Fruit fly (Drosophila melanogaster): ENCODE data around the gene chp.

The chp gene

dm6 chr3R:31168968-31169367, 41.6 kb downstream of the chp start, which contains the start of gene stops (continued):
- TF ChIP-seq CG42726 (GFP tag; IDR thresholded peaks at IDR 0.05; ENCODE audit: partially characterized antibody), result no peak
- TF ChIP-seq btn (GFP tag; optimal IDR thresholded peaks at IDR 0.05), result no peak
- TF ChIP-seq Asciz (GFP tag; optimal IDR thresholded peaks at IDR 0.05), result peak; percentile 69
- peak; percentile 17 for TF ChIP-seq Bdp1 (GFP tag; optimal IDR thresholded peaks at IDR 0.05)
- no peak for TF ChIP-seq CG7745 (tag; optimal IDR thresholded peaks at IDR 0.05)
- peak; percentile 48 for TF ChIP-seq tio (GFP tag; optimal IDR thresholded peaks at IDR 0.05)
- TF ChIP-seq CG6813 (GFP tag; optimal IDR thresholded peaks at IDR 0.05), result no peak
- TF ChIP-seq Mrtf (GFP tag; IDR thresholded peaks at IDR 0.05), result no peak
- TF ChIP-seq CG2889 (GFP tag; IDR thresholded peaks at IDR 0.05), result 0 out of 3 replicates have a peak, but pooled peaks have one; percentile 7
- TF ChIP-seq kni (GFP tag; optimal IDR thresholded peaks at IDR 0.05), result no peak
- TF ChIP-seq CG32532 (GFP tag; IDR thresholded peaks at IDR 0.05), result 0 out of 2 replicates have a peak, but pooled peaks have one; percentile 30
- TF ChIP-seq CTCF (GFP tag; optimal IDR thresholded peaks at IDR 0.05), result peak; percentile 18
- peak; percentile 1 for TF ChIP-seq CG31388 (GFP tag; optimal IDR thresholded peaks at IDR 0.05)
- TF ChIP-seq CG6254 (GFP tag; optimal IDR thresholded peaks at IDR 0.05), result peak; percentile 50
- TF ChIP-seq sc (optimal IDR thresholded peaks at IDR 0.05), result no peak
- peak; percentile 64 for TF ChIP-seq sc (GFP tag; optimal IDR thresholded peaks at IDR 0.05)
- TF ChIP-seq dmrt99B (tag; optimal IDR thresholded peaks at IDR 0.05), result peak; percentile 7
- peak; percentile 66 for TF ChIP-seq MTF-1 (GFP tag; optimal IDR thresholded peaks at IDR 0.05; ENCODE audit: borderline replicate concordance)
- peak; percentile 55 for TF ChIP-seq CG10654 (GFP tag; optimal IDR thresholded peaks at IDR 0.05)
- peak; percentile 39 for TF ChIP-seq yki (optimal IDR thresholded peaks at IDR 0.05)
- peak; percentile 46 for TF ChIP-seq CG17385 (GFP tag; optimal IDR thresholded peaks at IDR 0.05)
- TF ChIP-seq Pdp1 (GFP tag; optimal IDR thresholded peaks at IDR 0.05), result peak in 1 of 2 experiments; percentile 18
- TF ChIP-seq Rfx (GFP tag; IDR thresholded peaks at IDR 0.05), result 0 out of 2 replicates have a peak, but pooled peaks have one; percentile 25
- no peak for TF ChIP-seq Spps (tag; optimal IDR thresholded peaks at IDR 0.05)
- no peak for TF ChIP-seq CG4617 (GFP tag; optimal IDR thresholded peaks at IDR 0.05; ENCODE audit: borderline replicate concordance)
- TF ChIP-seq CG11504 (tag; optimal IDR thresholded peaks at IDR 0.05), result peak; percentile 14
- no peak for TF ChIP-seq Hmx (GFP tag; optimal IDR thresholded peaks at IDR 0.05)
- no peak for TF ChIP-seq CG8388 (GFP tag; optimal IDR thresholded peaks at IDR 0.05)
- TF ChIP-seq CG17186 (GFP tag; optimal IDR thresholded peaks at IDR 0.05), result no peak
- no peak for TF ChIP-seq Hr3 (GFP tag; optimal IDR thresholded peaks at IDR 0.05)
- no peak for TF ChIP-seq Tbp (GFP tag; optimal IDR thresholded peaks at IDR 0.05)
- peak; percentile 36 for TF ChIP-seq CG1603 (tag; optimal IDR thresholded peaks at IDR 0.05)
- 0 out of 3 replicates have a peak, but pooled peaks have one; percentile 29 for TF ChIP-seq gce (GFP tag; IDR thresholded peaks at IDR 0.05)
- peak; percentile 74 for TF ChIP-seq chm (GFP tag; IDR thresholded peaks at IDR 0.05)
- TF ChIP-seq Atf3 (GFP tag; optimal IDR thresholded peaks at IDR 0.05), result no peak
- TF ChIP-seq org-1 (GFP tag; optimal IDR thresholded peaks at IDR 0.05), result no peak
- TF ChIP-seq cg (GFP tag; optimal IDR thresholded peaks at IDR 0.05), result no peak
- peak; percentile 24 for TF ChIP-seq Dip3 (GFP tag; optimal IDR thresholded peaks at IDR 0.05)
- no peak for TF ChIP-seq dysf (GFP tag; IDR thresholded peaks at IDR 0.05)
- TF ChIP-seq CG1529 (GFP tag; optimal IDR thresholded peaks at IDR 0.05), result peak; percentile 34
- TF ChIP-seq CG11695 (GFP tag; IDR thresholded peaks at IDR 0.05), result peak; percentile 84
- no peak for TF ChIP-seq CG15479 (GFP tag; optimal IDR thresholded peaks at IDR 0.05)
- TF ChIP-seq gfzf (GFP tag; optimal IDR thresholded peaks at IDR 0.05), result no peak
- peak; percentile 47 for TF ChIP-seq CG17568 (GFP tag; optimal IDR thresholded peaks at IDR 0.05)
- peak; percentile 6 for TF ChIP-seq CG8944 (GFP tag; optimal IDR thresholded peaks at IDR 0.05)
- TF ChIP-seq CG10147 (GFP tag; optimal IDR thresholded peaks at IDR 0.05), result no peak
- peak in 1 of 2 experiments; percentile 17 for TF ChIP-seq Hr51 (GFP tag; optimal IDR thresholded peaks at IDR 0.05)
- no peak for TF ChIP-seq CG10431 (GFP tag; optimal IDR thresholded peaks at IDR 0.05)
- peak; percentile 57 for TF ChIP-seq CG2202 (tag; optimal IDR thresholded peaks at IDR 0.05)
- peak; percentile 67 for TF ChIP-seq CG2678 (tag; optimal IDR thresholded peaks at IDR 0.05)
- TF ChIP-seq CG14860 (GFP tag; IDR thresholded peaks at IDR 0.05; ENCODE audit: partially characterized antibody), result no peak

All from whole organism, embryonic.